Worm (Caenorhabditis elegans) whole organism, L2 larva: ENCODE measurements around the gene B0348.1.

Experiments used
- C34F6.9 ChIP-seq: fragments of 150-350 bp; optimal IDR thresholded peaks from 2 replicates; lab custom pipeline; 2014; ENCODE audit warnings: missing biosample characterization, missing genetic modification characterization
- F13H6.1 ChIP-seq: sonication (generic microtip); optimal IDR thresholded peaks from 2 replicates; lab custom pipeline; 2016; ENCODE audit warnings: missing genetic modification characterization, missing compliant biosample characterization
- R02D3.7 ChIP-seq: fragments of 150-350 bp; optimal IDR thresholded peaks from 2 replicates; lab custom pipeline; 2014; ENCODE audit warnings: missing biosample characterization, missing genetic modification characterization
- Y55F3AM.14 ChIP-seq: fragments of 200-800 bp; sonication (Bioruptor generic); optimal IDR thresholded peaks from 2 replicates; lab custom pipeline; 2018; ENCODE audit warnings: mild to moderate bottlenecking, missing genetic modification characterization, missing compliant biosample characterization
- ZK546.5 ChIP-seq: sonication (generic microtip); optimal IDR thresholded peaks from 2 replicates; lab custom pipeline; 2017; ENCODE audit warnings: missing biosample characterization, missing genetic modification characterization
- alr-1 ChIP-seq: fragments of 150-350 bp; optimal IDR thresholded peaks from 2 replicates; lab custom pipeline; 2014; ENCODE audit warnings: missing biosample characterization, missing genetic modification characterization
- aly-2 ChIP-seq: fragments of 150-350 bp; optimal IDR thresholded peaks from 2 replicates; lab custom pipeline; 2014; ENCODE audit warnings: missing biosample characterization, missing genetic modification characterization
- ama-1 ChIP-seq: fragments of 150-350 bp; optimal IDR thresholded peaks from 2 replicates; lab custom pipeline; 2018; ENCODE audit warnings: inconsistent platforms
- blmp-1 ChIP-seq: sonication (generic microtip); optimal IDR thresholded peaks from 2 replicates; lab custom pipeline; 2017; ENCODE audit warnings: missing genetic modification characterization, mild to moderate bottlenecking, missing compliant biosample characterization, antibody characterized with exemption, moderate library complexity; ENCODE audit not compliant: insufficient read depth
- ceh-16 ChIP-seq: fragments of 150-350 bp; optimal IDR thresholded peaks from 2 replicates; lab custom pipeline; 2014; ENCODE audit warnings: missing biosample characterization, missing genetic modification characterization
- ceh-82 ChIP-seq: fragments of 150-350 bp; optimal IDR thresholded peaks from 2 replicates; lab custom pipeline; 2014; ENCODE audit warnings: missing biosample characterization, missing genetic modification characterization
- crh-2 ChIP-seq: sonication (generic microtip); optimal IDR thresholded peaks from 2 replicates; lab custom pipeline; 2017; ENCODE audit warnings: missing biosample characterization, missing genetic modification characterization
- dmd-4 ChIP-seq: sonication (generic microtip); optimal IDR thresholded peaks from 2 replicates; lab custom pipeline; 2017; ENCODE audit warnings: missing biosample characterization, missing genetic modification characterization
- egl-27 ChIP-seq: sonication (generic microtip); optimal IDR thresholded peaks from 3 replicates; lab custom pipeline; 2017; ENCODE audit warnings: missing biosample characterization, missing genetic modification reagents, missing genetic modification characterization
- elt-1 ChIP-seq: fragments of 150-350 bp; optimal IDR thresholded peaks from 2 replicates; lab custom pipeline; 2014; ENCODE audit warnings: missing biosample characterization, missing genetic modification characterization
- elt-3 ChIP-seq: sonication (generic microtip); optimal IDR thresholded peaks from 2 replicates; lab custom pipeline; 2017; ENCODE audit warnings: missing biosample characterization, missing genetic modification characterization
- fos-1 ChIP-seq: fragments of 150-350 bp; optimal IDR thresholded peaks from 2 replicates; lab custom pipeline; 2014; ENCODE audit warnings: missing biosample characterization, missing genetic modification characterization
- gmeb-1 ChIP-seq: fragments of 150-350 bp; optimal IDR thresholded peaks from 2 replicates; lab custom pipeline; 2014; ENCODE audit warnings: missing biosample characterization, missing genetic modification characterization
- lin-11 ChIP-seq: fragments of 150-350 bp; sonication (generic microtip); optimal IDR thresholded peaks from 2 replicates; lab custom pipeline; 2014; ENCODE audit warnings: missing biosample characterization, missing genetic modification characterization, inconsistent platforms, mixed read lengths
- lin-13 ChIP-seq: fragments of 150-350 bp; optimal IDR thresholded peaks from 2 replicates; lab custom pipeline; 2014; ENCODE audit warnings: missing biosample characterization, missing genetic modification reagents, missing genetic modification characterization
- lin-39 ChIP-seq: fragments of 150-350 bp; optimal IDR thresholded peaks from 2 replicates; lab custom pipeline; 2014; ENCODE audit warnings: missing biosample characterization, missing genetic modification reagents, missing genetic modification characterization
- lsy-2 ChIP-seq, 2 experiments: fragments of 150-350 bp in 1 of 2; sonication (generic microtip) in 1 of 2; optimal IDR thresholded peaks; 2 replicates each; lab custom pipeline; 2014 to 2017; ENCODE audit warnings: missing biosample characterization in 2 of 2, missing genetic modification characterization in 2 of 2
- mab-5 ChIP-seq: fragments of 150-350 bp; optimal IDR thresholded peaks from 2 replicates; lab custom pipeline; 2014; ENCODE audit warnings: missing biosample characterization, missing genetic modification characterization
- mbf-1 ChIP-seq: sonication (generic microtip); optimal IDR thresholded peaks from 2 replicates; lab custom pipeline; 2017; ENCODE audit warnings: missing biosample characterization, missing genetic modification characterization
- mdl-1 ChIP-seq, 2 experiments: fragments of 150-350 bp in 1 of 2; sonication (generic microtip) in 1 of 2; optimal IDR thresholded peaks; 2 replicates each; lab custom pipeline; 2017; ENCODE audit warnings: missing biosample characterization in 2 of 2, missing genetic modification characterization in 2 of 2
- nhr-10 ChIP-seq: sonication (generic microtip); optimal IDR thresholded peaks from 2 replicates; lab custom pipeline; 2017; ENCODE audit warnings: missing biosample characterization, missing genetic modification characterization
- nhr-11 ChIP-seq: fragments of 150-350 bp; optimal IDR thresholded peaks from 2 replicates; lab custom pipeline; 2014; ENCODE audit warnings: missing biosample characterization, missing genetic modification characterization
- nhr-12 ChIP-seq: fragments of 150-350 bp; optimal IDR thresholded peaks from 2 replicates; lab custom pipeline; 2014; ENCODE audit warnings: missing biosample characterization, missing genetic modification characterization
- nhr-129 ChIP-seq: fragments of 150-350 bp; optimal IDR thresholded peaks from 2 replicates; lab custom pipeline; 2014; ENCODE audit warnings: missing biosample characterization, missing genetic modification characterization
- nhr-21 ChIP-seq: fragments of 150-350 bp; optimal IDR thresholded peaks from 2 replicates; lab custom pipeline; 2014; ENCODE audit warnings: missing biosample characterization, missing genetic modification characterization
- nhr-23 ChIP-seq: fragments of 150-350 bp; optimal IDR thresholded peaks from 2 replicates; lab custom pipeline; 2014; ENCODE audit warnings: missing biosample characterization, missing genetic modification reagents, missing genetic modification characterization
- nhr-237 ChIP-seq: fragments of 150-350 bp; optimal IDR thresholded peaks from 2 replicates; lab custom pipeline; 2014; ENCODE audit warnings: missing biosample characterization, missing genetic modification characterization
- nhr-25 ChIP-seq: fragments of 150-350 bp; sonication (generic microtip); optimal IDR thresholded peaks from 3 replicates; lab custom pipeline; 2014; ENCODE audit warnings: missing biosample characterization, missing genetic modification characterization
- nhr-6 ChIP-seq: fragments of 150-350 bp; optimal IDR thresholded peaks from 2 replicates; lab custom pipeline; 2014; ENCODE audit warnings: missing biosample characterization, missing genetic modification characterization
- nhr-77 ChIP-seq: fragments of 150-350 bp; optimal IDR thresholded peaks from 2 replicates; lab custom pipeline; 2014; ENCODE audit warnings: missing biosample characterization, missing genetic modification characterization
- peb-1 ChIP-seq: fragments of 150-350 bp; optimal IDR thresholded peaks from 2 replicates; lab custom pipeline; 2014; ENCODE audit warnings: missing biosample characterization, missing genetic modification characterization
- sem-4 ChIP-seq: fragments of 150-350 bp; optimal IDR thresholded peaks from 2 replicates; lab custom pipeline; 2014; ENCODE audit warnings: missing biosample characterization, missing genetic modification reagents, missing genetic modification characterization
- skn-1 ChIP-seq: sonication (generic microtip); optimal IDR thresholded peaks from 2 replicates; lab custom pipeline; 2017; ENCODE audit warnings: missing biosample characterization, missing genetic modification characterization
- sma-3 ChIP-seq: sonication (generic microtip); optimal IDR thresholded peaks from 2 replicates; lab custom pipeline; 2016; ENCODE audit warnings: missing genetic modification reagents, missing genetic modification characterization, missing compliant biosample characterization
- sma-9 ChIP-seq, 2 experiments: fragments of 150-350 bp in 1 of 2; sonication (generic microtip) in 1 of 2; optimal IDR thresholded peaks; 2 replicates each; lab custom pipeline; 2014 to 2016; ENCODE audit warnings: missing genetic modification characterization in 2 of 2, mild to moderate bottlenecking in 1 of 2, missing biosample characterization in 1 of 2, missing compliant biosample characterization in 1 of 2, missing genetic modification reagents in 1 of 2, moderate library complexity in 1 of 2
- snpc-4 ChIP-seq: fragments of 150-350 bp; optimal IDR thresholded peaks from 2 replicates; lab custom pipeline; 2014; ENCODE audit warnings: missing biosample characterization, missing genetic modification characterization
- unc-39 ChIP-seq: fragments of 150-350 bp; optimal IDR thresholded peaks from 2 replicates; lab custom pipeline; 2014; ENCODE audit warnings: missing biosample characterization, missing genetic modification characterization
- unc-55 ChIP-seq: fragments of 150-350 bp; sonication (generic microtip); optimal IDR thresholded peaks from 3 replicates; lab custom pipeline; 2014; ENCODE audit warnings: missing biosample characterization, missing genetic modification reagents, missing genetic modification characterization
- unc-62 ChIP-seq: fragments of 150-350 bp; optimal IDR thresholded peaks from 2 replicates; lab custom pipeline; 2014; ENCODE audit warnings: missing biosample characterization, missing genetic modification reagents, missing genetic modification characterization
- zag-1 ChIP-seq: fragments of 150-350 bp; optimal IDR thresholded peaks from 2 replicates; lab custom pipeline; 2014; ENCODE audit warnings: missing biosample characterization, missing genetic modification characterization
- ztf-1 ChIP-seq: fragments of 200-800 bp; sonication (Bioruptor generic); conservative IDR thresholded peaks from 2 replicates; pipeline ENCODE4 v1.3.6; 2022; ENCODE audit warnings: missing genetic modification characterization, missing compliant biosample characterization
- ztf-11 ChIP-seq: sonication (generic microtip); optimal IDR thresholded peaks from 2 replicates; lab custom pipeline; 2017; ENCODE audit warnings: missing biosample characterization, missing genetic modification characterization
- ztf-4 ChIP-seq: fragments of 150-350 bp; optimal IDR thresholded peaks from 2 replicates; lab custom pipeline; 2014; ENCODE audit warnings: missing biosample characterization, missing genetic modification characterization

Gene B0348.1

DNA sequence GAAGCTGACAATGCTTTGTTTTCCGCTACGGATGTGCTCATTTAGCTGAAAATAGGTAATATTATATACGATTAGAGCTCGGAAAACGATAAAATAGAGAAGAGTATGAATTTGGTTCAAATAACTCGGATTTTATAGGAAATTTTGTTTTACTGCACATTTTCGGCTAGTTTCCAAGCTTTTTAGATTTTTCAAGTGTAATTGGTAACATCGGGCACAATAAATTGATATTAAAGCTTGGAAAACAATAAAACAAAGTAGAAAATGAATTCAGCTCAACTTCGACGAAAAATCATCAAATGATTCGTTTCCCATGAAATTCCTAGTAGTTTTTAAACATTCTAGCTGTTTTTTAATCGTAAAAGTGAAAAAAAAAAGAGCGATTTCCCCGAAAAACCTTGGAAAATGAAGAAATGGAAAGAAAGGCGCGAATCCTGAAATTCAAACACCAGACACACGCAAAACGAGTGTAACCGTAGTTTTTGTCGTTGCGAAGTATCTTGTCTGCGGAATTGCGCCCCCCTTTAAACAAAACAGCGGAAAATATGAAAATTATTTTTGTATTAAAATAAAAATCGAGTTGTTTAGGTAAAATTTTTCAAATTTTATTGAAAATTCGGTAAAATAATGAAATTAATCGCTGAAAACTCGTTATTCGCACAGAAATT lies 40.8 kb upstream of the B0348.1 start, which contains the start of gene ife-3 (continued):
- TF ChIP-seq C34F6.9 (peak; percentile 50), egl-27 (no peak), lin-11 (tag; lab: Kevin White, UChicago) (no peak), unc-55 (GFP tag; lab: Kevin White, UChicago) (peak; percentile 79), lsy-2 (tag; optimal IDR thresholded peaks at IDR 0.05; lab: Kevin White, UChicago) (peak; percentile 85 to 98), ztf-4 (no peak)

DNA sequence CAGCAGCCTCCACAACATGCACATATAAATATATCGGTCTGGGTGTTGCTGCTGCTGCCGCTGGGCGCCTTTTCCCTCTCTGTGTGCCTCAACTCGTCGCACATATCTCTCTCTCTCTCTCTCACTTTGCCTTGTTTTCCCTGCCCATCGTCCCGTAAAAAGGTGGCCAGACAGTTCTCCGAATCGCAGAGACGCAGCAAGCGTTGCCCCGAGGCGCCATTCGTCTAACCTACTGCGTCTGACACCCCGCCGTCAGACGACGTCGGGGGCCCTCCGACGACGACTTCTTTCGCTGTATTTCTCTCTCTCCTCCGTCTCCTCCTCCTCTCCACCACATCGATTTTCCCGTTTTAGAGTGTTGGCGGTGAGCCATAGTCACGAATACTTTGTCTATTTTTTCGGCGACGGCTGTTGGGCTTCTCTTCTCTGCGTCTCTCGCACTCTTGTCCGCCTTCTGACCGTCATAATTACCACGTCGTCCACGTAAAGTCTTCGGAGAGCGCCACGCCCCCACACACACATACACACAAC lies 39.9 kb upstream of the B0348.1 start, which contains the start of gene B0348.10:
TSS of gene B0348.10 (minus strand) at position 24 of the 531 bp plus-strand sequence.
- TF ChIP-seq Y55F3AM.14 (GFP tag; lab: Kevin White, UChicago), result peak; percentile 64
- TF ChIP-seq nhr-10 (tag; lab: Kevin White, UChicago), result peak; percentile 0
- TF ChIP-seq mdl-1 (tag; optimal IDR thresholded peaks at IDR 0.05; lab: Kevin White, UChicago), result peak in 1 of 2 experiments; percentile 67
- no peak for TF ChIP-seq ZK546.5 (tag; lab: Kevin White, UChicago)
- TF ChIP-seq fos-1 (tag; lab: Kevin White, UChicago), result peak; percentile 62
- no peak for TF ChIP-seq lin-39
- peak; percentile 87 for TF ChIP-seq F13H6.1 (tag; lab: Kevin White, UChicago)
- TF ChIP-seq unc-39 (tag; lab: Kevin White, UChicago), result peak; percentile 83
- TF ChIP-seq sma-3, result peak; percentile 67
- TF ChIP-seq nhr-237 (tag; lab: Kevin White, UChicago), result no peak
- TF ChIP-seq unc-55 (GFP tag; lab: Kevin White, UChicago), result peak; percentile 83
- TF ChIP-seq nhr-23 (tag; lab: Kevin White, UChicago), result no peak
- TF ChIP-seq lsy-2 (tag; optimal IDR thresholded peaks at IDR 0.05; lab: Kevin White, UChicago), result peak in 1 of 2 experiments; percentile 79
- TF ChIP-seq crh-2 (tag; lab: Kevin White, UChicago), result peak; percentile 75
- TF ChIP-seq mbf-1 (tag; lab: Kevin White, UChicago), result no peak
- no peak for TF ChIP-seq aly-2 (tag; lab: Kevin White, UChicago)
- peak; percentile 72 for TF ChIP-seq sma-9 (GFP tag; optimal IDR thresholded peaks at IDR 0.05; lab: Kevin White, UChicago)
- TF ChIP-seq sma-9 (tag; optimal IDR thresholded peaks at IDR 0.05; lab: Kevin White, UChicago), result no peak
- TF ChIP-seq nhr-129 (tag; lab: Kevin White, UChicago), result peak; percentile 72
- TF ChIP-seq ztf-1 (GFP tag; lab: Robert Waterston, UW), result no peak
- TF ChIP-seq elt-1, result no peak
- TF ChIP-seq C34F6.9, result peak; percentile 90
- TF ChIP-seq zag-1 (tag; lab: Kevin White, UChicago), result peak; percentile 77
- peak; percentile 55 for TF ChIP-seq mab-5
- no peak for TF ChIP-seq ztf-11 (tag; lab: Kevin White, UChicago)
- no peak for TF ChIP-seq dmd-4 (tag; lab: Kevin White, UChicago)
- TF ChIP-seq peb-1 (tag; lab: Kevin White, UChicago), result no peak
- TF ChIP-seq blmp-1 (tag; lab: Kevin White, UChicago), result peak; percentile 42
- TF ChIP-seq nhr-12 (tag; lab: Kevin White, UChicago), result no peak
- TF ChIP-seq sem-4, result peak; percentile 55
- TF ChIP-seq elt-3, result no peak
- TF ChIP-seq ama-1, result no peak
- TF ChIP-seq unc-62 (GFP tag; lab: Kevin White, UChicago), result peak; percentile 39
- peak; percentile 27 for TF ChIP-seq ztf-4
- peak; percentile 53 for TF ChIP-seq lin-13 (GFP tag; lab: Kevin White, UChicago)
- peak; percentile 76 for TF ChIP-seq nhr-21 (tag; lab: Kevin White, UChicago)
- TF ChIP-seq ceh-16 (tag; lab: Kevin White, UChicago), result peak; percentile 64
- peak; percentile 40 for TF ChIP-seq nhr-6
- no peak for TF ChIP-seq snpc-4 (tag; lab: Kevin White, UChicago)
- TF ChIP-seq gmeb-1 (tag; lab: Kevin White, UChicago), result peak; percentile 65
- no peak for TF ChIP-seq R02D3.7 (tag; lab: Kevin White, UChicago)
- no peak for TF ChIP-seq nhr-11 (tag; lab: Kevin White, UChicago)
- no peak for TF ChIP-seq skn-1
- TF ChIP-seq egl-27, result peak; percentile 15
- TF ChIP-seq ceh-82, result peak; percentile 0
- no peak for TF ChIP-seq alr-1 (tag; lab: Kevin White, UChicago)
- TF ChIP-seq lin-11 (tag; lab: Kevin White, UChicago), result peak; percentile 72
- TF ChIP-seq nhr-77, result no peak
- peak; percentile 68 for TF ChIP-seq nhr-25
